Worm (Caenorhabditis elegans) whole organism, late embryonic: Measurements from ENCODE around the gene Y37B11A.3.

Experiments used
- F13H6.1 ChIP-seq: sonication (generic microtip); optimal IDR thresholded peaks from 2 replicates; lab custom pipeline; 2016; ENCODE audit warnings: missing genetic modification characterization, missing compliant biosample characterization
- pha-4 ChIP-seq: fragments of 150-350 bp; optimal IDR thresholded peaks from 2 replicates; lab custom pipeline; 2018; ENCODE audit warnings: missing biosample characterization, missing genetic modification reagents, missing genetic modification characterization
- sox-4 ChIP-seq: sonication (generic microtip); optimal IDR thresholded peaks from 2 replicates; lab custom pipeline; 2017; ENCODE audit warnings: mild to moderate bottlenecking, missing genetic modification characterization, inconsistent platforms, missing compliant biosample characterization

- no peak for TF ChIP-seq pha-4 (tag; lab: Kevin White, UChicago)
- no peak for TF ChIP-seq F13H6.1 (tag; lab: Kevin White, UChicago)
- no peak for TF ChIP-seq sox-4 (tag; lab: Kevin White, UChicago)
Observed at ce11 chrIII:5812672-5813071, 27.5 kb upstream of the Y37B11A.3 start.
